Worm (Caenorhabditis elegans) whole organism, L2 larva: Measurements from ENCODE around the gene tsp-10.

Source experiments
- ama-1 ChIP-seq: fragments of 150-350 bp; optimal IDR thresholded peaks from 2 replicates; lab custom pipeline; 2018; ENCODE audit warnings: inconsistent platforms
- blmp-1 ChIP-seq: sonication (generic microtip); optimal IDR thresholded peaks from 2 replicates; lab custom pipeline; 2017; ENCODE audit warnings: missing genetic modification characterization, mild to moderate bottlenecking, missing compliant biosample characterization, antibody characterized with exemption, moderate library complexity; ENCODE audit not compliant: insufficient read depth
- dmd-4 ChIP-seq: sonication (generic microtip); optimal IDR thresholded peaks from 2 replicates; lab custom pipeline; 2017; ENCODE audit warnings: missing biosample characterization, missing genetic modification characterization
- egl-27 ChIP-seq: sonication (generic microtip); optimal IDR thresholded peaks from 3 replicates; lab custom pipeline; 2017; ENCODE audit warnings: missing biosample characterization, missing genetic modification reagents, missing genetic modification characterization
- mab-5 ChIP-seq: fragments of 150-350 bp; optimal IDR thresholded peaks from 2 replicates; lab custom pipeline; 2014; ENCODE audit warnings: missing biosample characterization, missing genetic modification characterization
- mdl-1 ChIP-seq, 2 experiments: fragments of 150-350 bp in 1 of 2; sonication (generic microtip) in 1 of 2; optimal IDR thresholded peaks; 2 replicates each; lab custom pipeline; 2017; ENCODE audit warnings: missing biosample characterization in 2 of 2, missing genetic modification characterization in 2 of 2
- nhr-11 ChIP-seq: fragments of 150-350 bp; optimal IDR thresholded peaks from 2 replicates; lab custom pipeline; 2014; ENCODE audit warnings: missing biosample characterization, missing genetic modification characterization
- nhr-25 ChIP-seq: fragments of 150-350 bp; sonication (generic microtip); optimal IDR thresholded peaks from 3 replicates; lab custom pipeline; 2014; ENCODE audit warnings: missing biosample characterization, missing genetic modification characterization
- nhr-77 ChIP-seq: fragments of 150-350 bp; optimal IDR thresholded peaks from 2 replicates; lab custom pipeline; 2014; ENCODE audit warnings: missing biosample characterization, missing genetic modification characterization
- skn-1 ChIP-seq: sonication (generic microtip); optimal IDR thresholded peaks from 2 replicates; lab custom pipeline; 2017; ENCODE audit warnings: missing biosample characterization, missing genetic modification characterization
- unc-39 ChIP-seq: fragments of 150-350 bp; optimal IDR thresholded peaks from 2 replicates; lab custom pipeline; 2014; ENCODE audit warnings: missing biosample characterization, missing genetic modification characterization
- unc-55 ChIP-seq: fragments of 150-350 bp; sonication (generic microtip); optimal IDR thresholded peaks from 3 replicates; lab custom pipeline; 2014; ENCODE audit warnings: missing biosample characterization, missing genetic modification reagents, missing genetic modification characterization
- ztf-4 ChIP-seq: fragments of 150-350 bp; optimal IDR thresholded peaks from 2 replicates; lab custom pipeline; 2014; ENCODE audit warnings: missing biosample characterization, missing genetic modification characterization

DNA sequence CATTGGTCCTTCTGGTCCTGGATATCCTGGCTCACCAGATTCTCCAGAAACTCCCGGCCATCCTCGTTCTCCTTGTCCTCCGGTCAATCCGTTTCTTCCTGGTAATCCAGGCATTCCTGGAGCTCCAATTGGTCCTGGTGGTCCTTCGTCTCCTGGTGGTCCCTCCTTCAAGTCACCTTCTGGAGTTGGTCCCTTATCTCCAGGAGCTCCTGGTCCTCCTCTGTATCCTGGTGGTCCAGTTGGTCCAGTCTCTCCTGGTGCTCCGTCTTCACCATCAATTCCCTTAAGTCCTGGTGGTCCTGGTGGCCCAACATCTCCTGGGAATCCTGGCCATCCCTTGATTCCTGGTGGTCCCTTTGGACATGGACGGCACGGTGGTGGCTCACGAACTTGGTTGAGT, 7.8 kb upstream of the tsp-10 start:
- no peak for TF ChIP-seq mdl-1 (tag; optimal IDR thresholded peaks at IDR 0.05; lab: Kevin White, UChicago)
- TF ChIP-seq mab-5 (tag; lab: Kevin White, UChicago), result no peak
- TF ChIP-seq dmd-4, result no peak
- no peak for TF ChIP-seq nhr-77 (tag; lab: Kevin White, UChicago)
- no peak for TF ChIP-seq ztf-4 (tag; lab: Kevin White, UChicago)
- no peak for TF ChIP-seq unc-55 (GFP tag; lab: Kevin White, UChicago)
- no peak for TF ChIP-seq blmp-1 (tag; lab: Kevin White, UChicago)
- TF ChIP-seq nhr-25 (tag; lab: Kevin White, UChicago), result no peak
- TF ChIP-seq skn-1 (tag; lab: Kevin White, UChicago), result no peak
- no peak for TF ChIP-seq egl-27 (tag; lab: Kevin White, UChicago)
- no peak for TF ChIP-seq nhr-11 (tag; lab: Kevin White, UChicago)
- no peak for TF ChIP-seq ama-1 (lab: Kevin White, UChicago)
- TF ChIP-seq unc-39 (tag; lab: Kevin White, UChicago), result no peak
